Worm (Caenorhabditis elegans) whole organism, midembryonic: ENCODE data around the gene cfp-1.

Source experiments
- T22C8.4 ChIP-seq: fragments of 200-800 bp; sonication (Bioruptor generic); IDR thresholded peaks from 2 replicates; pipeline ENCODE4 v1.3.6; 2022; ENCODE audit warnings: missing genetic modification characterization, missing compliant biosample characterization
- cog-1 ChIP-seq: sonication (generic microtip); optimal IDR thresholded peaks from 2 replicates; lab custom pipeline; 2016; ENCODE audit warnings: missing genetic modification characterization, missing compliant biosample characterization
- flt-1 ChIP-seq: fragments of 200-800 bp; sonication (Bioruptor generic); IDR thresholded peaks from 2 replicates; pipeline ENCODE4 v1.3.6; 2022; ENCODE audit warnings: missing genetic modification characterization, missing compliant biosample characterization
- klf-2 ChIP-seq: fragments of 200-800 bp; sonication (Bioruptor generic); conservative IDR thresholded peaks from 2 replicates; pipeline ENCODE4 v1.3.6; 2022; ENCODE audit warnings: missing genetic modification reagents, missing genetic modification characterization, missing compliant biosample characterization
- med-1 ChIP-seq: sonication (generic microtip); optimal IDR thresholded peaks from 2 replicates; lab custom pipeline; 2017; ENCODE audit warnings: missing genetic modification characterization, mild to moderate bottlenecking, missing compliant biosample characterization, antibody characterized with exemption, missing genetic modification reagents; ENCODE audit not compliant: insufficient read depth
- ref-1 ChIP-seq: fragments of 200-800 bp; sonication (Bioruptor generic); conservative IDR thresholded peaks from 2 replicates; pipeline ENCODE4 v1.3.6; 2022; ENCODE audit warnings: missing genetic modification reagents, missing genetic modification characterization, missing compliant biosample characterization
- tab-1 ChIP-seq: fragments of 200-800 bp; sonication (Bioruptor generic); IDR thresholded peaks from 2 replicates; pipeline ENCODE4 v1.3.6; 2022; ENCODE audit warnings: missing genetic modification characterization, missing compliant biosample characterization
- ztf-23 ChIP-seq: fragments of 200-800 bp; sonication (Bioruptor generic); IDR thresholded peaks from 2 replicates; pipeline ENCODE4 v1.3.6; 2022; ENCODE audit warnings: missing genetic modification reagents, missing genetic modification characterization, missing compliant biosample characterization
- ztf-29 ChIP-seq: fragments of 200-800 bp; sonication (Bioruptor generic); IDR thresholded peaks from 2 replicates; pipeline ENCODE4 v1.3.6; 2022; ENCODE audit warnings: missing genetic modification reagents, missing genetic modification characterization, missing compliant biosample characterization

The cfp-1 gene

DNA sequence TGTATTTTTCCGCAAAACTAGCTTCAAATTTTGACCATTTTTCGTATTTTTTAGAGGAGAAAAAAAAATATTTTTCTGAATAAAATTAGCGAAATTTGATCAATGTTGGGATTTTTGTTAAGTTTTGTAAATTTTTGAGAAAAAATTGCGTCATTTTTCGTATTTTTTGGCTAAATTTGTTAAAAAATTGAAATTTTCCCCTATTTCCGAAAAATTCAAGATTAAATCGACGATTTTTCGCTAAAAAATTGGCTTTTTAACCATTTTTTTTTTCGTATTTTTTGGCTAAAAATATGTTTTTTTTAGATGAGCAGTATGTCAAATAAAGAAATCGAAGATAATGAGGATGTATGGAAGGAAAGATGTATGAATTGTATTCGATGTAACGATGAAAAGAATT is at the start of gene cfp-1:
TSS of gene cfp-1 (plus strand) at position 301 of the 400 bp plus-strand sequence.
- TF ChIP-seq tab-1 (GFP tag; lab: Robert Waterston, UW) (no peak), flt-1 (GFP tag; lab: Robert Waterston, UW) (no peak), ref-1 (GFP tag; lab: Robert Waterston, UW) (no peak), klf-2 (GFP tag; lab: Robert Waterston, UW) (no peak), med-1 (GFP tag; lab: Kevin White, UChicago) (no peak), T22C8.4 (no peak), ztf-23 (no peak), ztf-29 (GFP tag; lab: Robert Waterston, UW) (no peak), cog-1 (no peak)

DNA sequence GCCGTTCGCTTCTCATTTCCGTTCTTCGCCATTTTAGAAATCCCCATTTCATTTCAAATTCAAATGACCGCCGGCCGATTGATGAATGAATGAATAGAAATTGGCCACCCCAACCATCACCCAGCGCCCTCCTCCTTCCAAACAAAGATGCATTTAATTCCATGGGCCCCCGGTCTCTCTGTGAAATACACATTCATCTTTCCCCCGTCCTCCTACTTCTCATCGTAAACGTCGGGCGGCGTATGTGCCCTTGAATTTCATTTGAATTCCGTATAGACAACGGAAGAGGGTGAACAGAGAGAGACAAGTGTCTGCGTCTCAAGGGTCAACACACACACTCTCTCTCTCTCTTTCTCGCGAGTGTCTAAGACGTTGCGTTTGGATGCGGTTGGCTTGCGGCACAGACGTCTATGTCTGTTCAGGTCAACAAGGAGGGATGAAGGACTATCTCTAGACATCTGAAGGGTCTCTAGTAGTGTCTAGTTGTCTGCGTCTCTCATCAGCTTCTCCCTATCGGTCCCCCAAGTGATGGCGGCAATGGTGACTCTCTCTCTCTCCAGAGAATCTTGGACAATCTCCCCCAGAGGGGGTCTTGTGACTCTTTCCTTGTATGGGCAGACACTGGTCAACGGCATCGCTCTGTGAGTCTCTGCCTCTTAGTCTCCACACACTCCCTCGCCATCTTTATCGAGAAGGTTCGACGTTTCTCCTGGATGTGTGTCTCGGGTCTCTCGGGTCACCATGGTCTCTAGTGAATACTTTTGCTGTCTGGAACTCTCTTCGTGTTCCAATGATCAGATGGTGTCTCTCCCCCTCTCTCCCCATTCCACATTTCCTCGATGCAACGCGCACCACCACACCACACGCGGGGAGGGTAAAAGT is 44.4 kb upstream of the cfp-1 start:
- TF ChIP-seq T22C8.4 (0 out of 2 replicates have a peak, but pooled peaks have one; percentile 32), tab-1 (GFP tag; lab: Robert Waterston, UW) (no peak), ztf-29 (GFP tag; lab: Robert Waterston, UW) (peak; percentile 53; the same call in 1 of the 2 replicates), ztf-23 (peak; percentile 75), flt-1 (GFP tag; lab: Robert Waterston, UW) (peak; percentile 64; the same call in 1 of the 2 replicates), med-1 (GFP tag; lab: Kevin White, UChicago) (no peak), ref-1 (GFP tag; lab: Robert Waterston, UW) (no peak), klf-2 (GFP tag; lab: Robert Waterston, UW) (no peak), cog-1 (peak; percentile 96)

ce11 chrIV:14033502-14033751 is 43.8 kb upstream of the cfp-1 start:
- no peak for TF ChIP-seq T22C8.4
- no peak for TF ChIP-seq ztf-23
- TF ChIP-seq ztf-29 (GFP tag; lab: Robert Waterston, UW) = no peak
- no peak for TF ChIP-seq klf-2 (GFP tag; lab: Robert Waterston, UW)
- TF ChIP-seq tab-1 (GFP tag; lab: Robert Waterston, UW) = no peak
- TF ChIP-seq med-1 (GFP tag; lab: Kevin White, UChicago) = no peak
- no peak for TF ChIP-seq cog-1
- no peak for TF ChIP-seq ref-1 (GFP tag; lab: Robert Waterston, UW)
- no peak for TF ChIP-seq flt-1 (GFP tag; lab: Robert Waterston, UW)

DNA sequence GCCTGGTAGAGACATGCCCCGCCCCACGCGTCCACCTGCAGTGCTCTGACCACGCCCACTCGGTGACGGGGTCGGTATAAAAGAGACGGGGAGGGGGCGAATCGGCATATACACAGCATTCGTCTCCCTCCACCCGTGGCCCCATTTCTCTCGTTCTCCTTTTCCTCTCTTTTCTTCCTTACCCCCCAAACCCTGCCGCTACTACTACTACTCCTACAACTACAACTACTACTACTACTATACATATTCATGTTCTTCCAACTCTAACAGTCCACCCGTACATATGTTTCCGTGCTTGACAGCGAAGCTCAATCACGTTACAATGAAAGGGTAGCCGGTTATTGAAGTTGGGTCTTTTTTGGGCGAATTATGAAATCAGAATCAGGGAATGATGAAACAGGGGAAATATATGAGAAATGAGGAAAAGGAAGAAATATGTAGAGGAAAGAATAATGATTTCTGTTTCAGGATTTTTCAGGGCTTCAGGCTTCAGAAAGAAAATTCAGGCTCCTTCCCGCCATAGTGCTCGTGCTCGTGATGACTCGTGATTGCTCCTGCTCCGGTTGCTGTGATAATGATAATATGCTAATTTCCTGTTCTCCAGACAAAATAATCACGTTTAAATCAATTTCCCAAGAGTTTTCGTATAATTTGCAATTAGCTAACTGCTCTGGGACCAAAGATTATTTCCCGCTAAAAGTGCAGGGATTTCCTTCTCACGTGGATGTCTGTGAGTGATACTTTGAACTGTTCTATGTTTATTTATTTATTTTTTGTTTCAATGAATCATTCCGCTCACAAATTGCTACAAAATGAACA is 43.3 kb upstream of the cfp-1 start:
- TF ChIP-seq ref-1 (GFP tag; lab: Robert Waterston, UW) (peak; percentile 85), med-1 (GFP tag; lab: Kevin White, UChicago) (peak; percentile 75), T22C8.4 (peak; percentile 88), flt-1 (GFP tag; lab: Robert Waterston, UW) (peak; percentile 99), tab-1 (GFP tag; lab: Robert Waterston, UW) (peak; percentile 92), cog-1 (peak; percentile 99), ztf-29 (GFP tag; lab: Robert Waterston, UW) (peak; percentile 93), klf-2 (GFP tag; lab: Robert Waterston, UW) (peak; percentile 91), ztf-23 (peak; percentile 94)

DNA sequence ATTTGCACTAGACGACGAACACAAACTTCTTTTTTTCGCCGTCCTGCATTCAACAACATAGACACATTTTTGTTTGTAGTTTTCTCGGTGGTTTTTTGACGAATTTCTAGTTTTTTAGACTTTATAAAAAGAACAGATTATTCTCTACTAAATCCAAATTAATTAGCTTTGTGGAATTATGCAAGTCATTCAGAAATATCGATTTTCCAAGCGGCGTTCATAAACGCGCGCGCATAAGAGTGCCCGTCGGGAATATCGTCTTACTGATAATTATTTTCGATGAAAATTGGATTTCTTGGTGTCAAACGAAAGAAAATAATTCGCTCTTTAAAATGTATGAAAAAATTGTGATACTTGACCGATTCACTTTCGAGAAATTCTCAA is 42.7 kb upstream of the cfp-1 start:
- TF ChIP-seq ref-1 (GFP tag; lab: Robert Waterston, UW) (no peak), med-1 (GFP tag; lab: Kevin White, UChicago) (no peak), tab-1 (GFP tag; lab: Robert Waterston, UW) (no peak), klf-2 (GFP tag; lab: Robert Waterston, UW) (no peak), flt-1 (GFP tag; lab: Robert Waterston, UW) (no peak), ztf-23 (no peak), T22C8.4 (peak; percentile 71; the same call in 1 of the 2 replicates)

ce11 chrIV:14043680-14044079 is 33.6 kb upstream of the cfp-1 start, which contains the start of gene Y37A1B.7:
TSS of gene Y37A1B.7 (minus strand) at chrIV:14043780.
- TF ChIP-seq tab-1 (GFP tag; lab: Robert Waterston, UW) = no peak
- no peak for TF ChIP-seq ztf-23

DNA sequence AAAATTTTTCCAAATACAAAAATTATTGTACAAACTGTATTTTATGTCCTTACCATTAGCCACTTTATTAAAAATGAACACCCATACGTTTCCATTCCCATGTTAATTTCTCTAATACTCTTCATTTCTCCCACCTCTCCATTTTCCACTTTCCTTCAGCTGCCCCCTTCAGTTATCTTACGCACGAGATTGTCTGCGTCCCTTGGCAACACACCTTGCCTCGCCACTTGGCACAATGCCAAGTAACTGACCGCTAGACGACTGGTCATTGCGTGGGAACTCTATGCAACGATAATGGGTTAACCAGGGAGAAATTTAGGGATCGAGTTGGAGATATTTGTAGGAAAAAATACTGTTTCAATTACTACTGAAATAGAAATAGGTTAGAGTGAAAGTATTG is 30.5 kb upstream of the cfp-1 start:
- no peak for TF ChIP-seq ztf-23
- 0 out of 2 replicates have a peak, but pooled peaks have one; percentile 46 for TF ChIP-seq flt-1 (GFP tag; lab: Robert Waterston, UW)
- TF ChIP-seq klf-2 (GFP tag; lab: Robert Waterston, UW) = no peak
- TF ChIP-seq ztf-29 (GFP tag; lab: Robert Waterston, UW) = no peak
- TF ChIP-seq T22C8.4 = no peak
- TF ChIP-seq tab-1 (GFP tag; lab: Robert Waterston, UW) = no peak
- no peak for TF ChIP-seq cog-1

DNA sequence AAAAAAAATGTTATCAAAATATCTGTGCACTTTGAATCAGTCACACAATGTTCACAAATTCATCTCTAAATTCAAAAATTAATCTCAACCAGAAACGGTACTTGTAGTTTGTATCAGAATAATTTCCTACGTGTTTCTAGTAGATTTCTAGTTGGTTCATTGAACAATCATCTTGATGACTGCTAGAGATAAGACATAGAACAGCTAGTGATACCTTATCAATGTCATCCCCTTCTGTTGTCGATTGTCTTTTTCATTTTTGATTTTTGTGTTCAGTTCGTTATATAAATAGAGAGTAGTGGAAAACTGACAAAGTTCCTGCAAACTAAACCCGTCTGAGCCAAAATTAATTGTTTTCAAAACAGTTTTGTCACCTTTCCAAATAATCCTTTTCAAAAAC is 26.8 kb upstream of the cfp-1 start:
- TF ChIP-seq klf-2 (GFP tag; lab: Robert Waterston, UW) (no peak), med-1 (GFP tag; lab: Kevin White, UChicago) (no peak), flt-1 (GFP tag; lab: Robert Waterston, UW) (no peak), tab-1 (GFP tag; lab: Robert Waterston, UW) (no peak), T22C8.4 (no peak), cog-1 (no peak), ztf-29 (GFP tag; lab: Robert Waterston, UW) (no peak), ztf-23 (no peak), ref-1 (GFP tag; lab: Robert Waterston, UW) (no peak)

DNA sequence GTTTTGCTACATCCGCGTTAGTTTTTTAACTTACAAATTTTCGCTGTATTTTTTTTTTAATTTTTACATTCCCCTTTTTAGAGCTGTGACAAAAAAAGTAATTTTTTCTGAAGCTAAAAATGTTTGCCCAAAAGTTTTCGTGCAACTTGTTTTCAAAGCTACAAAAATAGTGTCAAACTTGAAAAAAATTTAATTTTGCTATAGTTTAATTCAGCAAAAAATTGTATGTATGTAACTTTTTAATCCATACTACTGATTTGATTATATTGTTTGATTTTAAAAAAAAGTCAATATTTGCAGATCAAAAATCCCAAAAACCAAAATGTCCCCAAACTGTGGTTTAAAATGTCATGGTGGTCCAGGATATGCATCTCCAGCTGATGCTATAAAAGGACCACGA is 26.3 kb upstream of the cfp-1 start, which contains the start of gene semo-1:
TSS of gene semo-1 (plus strand) at position 301 of the 400 bp plus-strand sequence.
- TF ChIP-seq tab-1 (GFP tag; lab: Robert Waterston, UW) = no peak
- no peak for TF ChIP-seq cog-1
- no peak for TF ChIP-seq med-1 (GFP tag; lab: Kevin White, UChicago)
- TF ChIP-seq ztf-23 = no peak
- no peak for TF ChIP-seq ztf-29 (GFP tag; lab: Robert Waterston, UW)
- no peak for TF ChIP-seq T22C8.4
- no peak for TF ChIP-seq flt-1 (GFP tag; lab: Robert Waterston, UW)
- no peak for TF ChIP-seq klf-2 (GFP tag; lab: Robert Waterston, UW)
- TF ChIP-seq ref-1 (GFP tag; lab: Robert Waterston, UW) = no peak
